Fruit fly (Drosophila melanogaster): ENCODE results near the gene CG4293.

- TF ChIP-seq CrebA (GFP tag; optimal IDR thresholded peaks at IDR 0.05; ENCODE audit: borderline replicate concordance) (no peak), psq (GFP tag; optimal IDR thresholded peaks at IDR 0.05) (no peak), dl (GFP tag; optimal IDR thresholded peaks at IDR 0.05; ENCODE audit: insufficient read depth in 1 of 2, partially characterized antibody in 2 of 2) (no peak), Jra (GFP tag; optimal IDR thresholded peaks at IDR 0.05) (no peak), Vsx2 (GFP tag; optimal IDR thresholded peaks at IDR 0.05; ENCODE audit: partially characterized antibody) (no peak), lola (GFP tag; optimal IDR thresholded peaks at IDR 0.05) (no peak), sv (GFP tag; optimal IDR thresholded peaks at IDR 0.05) (no peak), fru (GFP tag; optimal IDR thresholded peaks at IDR 0.05) (no peak)
Measured at dm6 chrX:520215-520861, 9.8 kb downstream of the CG4293 start.
